Worm (Caenorhabditis elegans): Measurements from ENCODE around the gene M05D6.5.

DNA sequence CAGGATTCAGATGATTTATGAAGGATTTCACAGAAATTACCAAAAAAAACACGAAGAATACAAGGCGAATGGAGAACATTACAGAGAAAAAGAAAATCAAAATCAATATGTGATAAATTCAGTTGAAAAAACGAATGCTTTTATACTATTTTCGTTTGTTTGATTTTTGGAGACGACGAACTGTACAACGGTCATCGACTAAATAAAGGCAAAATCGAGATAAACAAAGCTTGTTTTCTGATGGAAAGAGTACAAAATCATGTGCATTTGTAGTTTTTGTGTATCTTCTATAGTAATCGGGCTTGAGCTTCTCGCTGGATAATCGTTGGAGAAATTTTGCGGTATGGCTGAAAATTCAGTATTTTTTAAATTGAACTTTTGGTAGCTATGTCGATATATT is 10.9 kb downstream of the M05D6.5 start, which contains the start of gene M05D6.8:
- TF ChIP-seq zag-1 (tag; optimal IDR thresholded peaks at IDR 0.05) (no peak), unc-55 (GFP tag; optimal IDR thresholded peaks at IDR 0.05) (no peak), unc-62 (GFP tag; optimal IDR thresholded peaks at IDR 0.05) (no peak), ceh-82 (tag; optimal IDR thresholded peaks at IDR 0.05) (no peak), nhr-23 (tag; optimal IDR thresholded peaks at IDR 0.05) (no peak), mab-5 (tag; optimal IDR thresholded peaks at IDR 0.05) (no peak), lin-13 (GFP tag; optimal IDR thresholded peaks at IDR 0.05) (no peak), nhr-10 (tag; optimal IDR thresholded peaks at IDR 0.05) (no peak)

All from whole organism, L2 larva.